Worm (Caenorhabditis elegans) whole organism, early embryonic: ENCODE results near the gene clec-180.

Experiments used
- B0310.2 ChIP-seq: sonication (generic microtip); optimal IDR thresholded peaks from 2 replicates; lab custom pipeline; 2016; ENCODE audit warnings: mild to moderate bottlenecking, missing genetic modification characterization, missing compliant biosample characterization
- F13C5.2 ChIP-seq: sonication (generic microtip); optimal IDR thresholded peaks from 2 replicates; lab custom pipeline; 2017; ENCODE audit warnings: mild to moderate bottlenecking, missing genetic modification characterization, inconsistent platforms, missing compliant biosample characterization
- aly-1 ChIP-seq: sonication (generic microtip); optimal IDR thresholded peaks from 2 replicates; lab custom pipeline; 2016; ENCODE audit warnings: missing genetic modification characterization, missing compliant biosample characterization
- ama-1 ChIP-seq: fragments of 150-350 bp; optimal IDR thresholded peaks from 2 replicates; lab custom pipeline; 2014
- ceh-13 ChIP-seq: fragments of 200-800 bp; sonication (Bioruptor generic); optimal IDR thresholded peaks from 2 replicates; lab custom pipeline; 2018; ENCODE audit warnings: mild to moderate bottlenecking, missing genetic modification characterization, missing compliant biosample characterization
- ceh-36 ChIP-seq: sonication (generic microtip); optimal IDR thresholded peaks from 2 replicates; lab custom pipeline; 2016; ENCODE audit warnings: missing genetic modification characterization, inconsistent platforms, missing compliant biosample characterization
- ets-7 ChIP-seq: sonication (generic microtip); optimal IDR thresholded peaks from 2 replicates; lab custom pipeline; 2016; ENCODE audit warnings: missing genotype, missing genetic modification characterization, missing compliant biosample characterization
- flt-1 ChIP-seq: fragments of 200-800 bp; sonication (Bioruptor generic); IDR thresholded peaks from 2 replicates; pipeline ENCODE4 v1.3.6; 2022; ENCODE audit warnings: missing genetic modification characterization, missing compliant biosample characterization
- hmbx-1 ChIP-seq: sonication (generic microtip); optimal IDR thresholded peaks from 2 replicates; lab custom pipeline; 2016; ENCODE audit warnings: mild to moderate bottlenecking, missing genetic modification characterization, missing compliant biosample characterization
- hmg-4 ChIP-seq: fragments of 200-800 bp; sonication (Bioruptor generic); optimal IDR thresholded peaks from 2 replicates; lab custom pipeline; 2018; ENCODE audit warnings: mild to moderate bottlenecking, missing genetic modification characterization, missing compliant biosample characterization
- hnd-1 ChIP-seq: sonication (generic microtip); optimal IDR thresholded peaks from 2 replicates; lab custom pipeline; 2016; ENCODE audit warnings: missing genetic modification characterization, missing compliant biosample characterization
- pes-1 ChIP-seq: fragments of 200-800 bp; sonication (Bioruptor generic); IDR thresholded peaks from 2 replicates; pipeline ENCODE4 v1.3.6; 2022; ENCODE audit warnings: missing genetic modification reagents, missing genetic modification characterization, missing compliant biosample characterization
- scrt-1 ChIP-seq: fragments of 200-800 bp; sonication (Bioruptor generic); IDR thresholded peaks from 2 replicates; pipeline ENCODE4 v1.3.6; 2022; ENCODE audit warnings: missing genetic modification characterization, missing compliant biosample characterization
- sea-1 ChIP-seq: fragments of 200-800 bp; sonication (Bioruptor generic); conservative IDR thresholded peaks from 2 replicates; pipeline ENCODE4 v1.3.6; 2022; ENCODE audit warnings: missing genetic modification characterization, missing compliant biosample characterization
- tbx-11 ChIP-seq: fragments of 200-800 bp; sonication (Bioruptor generic); IDR thresholded peaks from 2 replicates; pipeline ENCODE4 v1.3.6; 2022; ENCODE audit warnings: missing genetic modification characterization, missing compliant biosample characterization
- tbx-37 ChIP-seq: fragments of 200-800 bp; sonication (Bioruptor generic); conservative IDR thresholded peaks from 2 replicates; pipeline ENCODE4 v1.3.6; 2022; ENCODE audit warnings: missing genetic modification reagents, missing genetic modification characterization, missing compliant biosample characterization
- tra-4 ChIP-seq: sonication (generic microtip); optimal IDR thresholded peaks from 2 replicates; lab custom pipeline; 2017; ENCODE audit warnings: missing genetic modification characterization, missing compliant biosample characterization

Gene clec-180

DNA sequence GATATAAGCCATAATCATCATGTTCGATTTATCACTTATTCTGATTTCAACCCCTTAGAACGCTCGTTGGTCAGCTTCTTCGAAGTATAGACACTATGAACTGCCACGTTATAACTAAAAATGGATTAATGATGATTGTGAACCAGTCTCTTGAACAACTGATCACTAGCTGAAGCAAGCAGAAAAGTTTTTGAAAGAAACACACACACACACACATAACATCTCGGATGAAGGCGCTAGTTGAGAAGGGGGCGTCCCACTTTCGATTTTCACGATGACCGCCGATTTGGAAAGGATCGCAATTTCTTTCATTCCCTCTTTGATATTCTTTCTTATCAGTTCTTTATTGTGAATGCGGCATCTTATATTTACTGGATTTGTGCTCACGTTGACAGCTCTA lies at the start of gene clec-180:
clec-180 (plus strand) TSS at position 301 of the 400 bp plus-strand sequence.
- TF ChIP-seq F13C5.2, result no peak
- no peak for TF ChIP-seq tbx-11 (GFP tag; lab: Robert Waterston, UW)
- TF ChIP-seq hnd-1, result no peak
- no peak for TF ChIP-seq ceh-13
- TF ChIP-seq hmbx-1 (tag; lab: Kevin White, UChicago), result no peak
- TF ChIP-seq sea-1 (GFP tag; lab: Robert Waterston, UW), result no peak

DNA sequence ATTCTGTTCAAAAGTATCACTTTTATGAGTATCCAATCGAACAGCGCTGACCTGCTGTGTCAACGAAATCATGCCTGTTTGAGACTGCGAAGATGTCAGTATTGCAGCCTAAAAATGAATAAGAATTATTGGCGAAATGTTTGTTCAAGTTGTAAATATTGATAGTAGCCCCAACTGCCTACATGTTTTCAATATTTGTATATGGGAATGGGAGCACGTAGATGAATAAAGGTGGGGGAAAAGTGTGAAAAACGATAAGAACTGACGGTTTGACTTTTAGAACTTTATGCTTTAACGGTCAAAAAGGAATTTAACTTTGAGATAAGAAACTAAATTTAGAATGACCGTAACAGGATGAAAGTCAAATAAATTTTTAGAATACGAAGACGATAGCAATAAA lies 48.4 kb upstream of the clec-180 start:
- TF ChIP-seq ceh-13 (no peak), hnd-1 (no peak), aly-1 (tag; lab: Kevin White, UChicago) (no peak), B0310.2 (tag; lab: Kevin White, UChicago) (no peak), ets-7 (tag; lab: Kevin White, UChicago) (no peak), flt-1 (no peak), hmbx-1 (tag; lab: Kevin White, UChicago) (no peak), pes-1 (GFP tag; lab: Robert Waterston, UW) (no peak), tbx-11 (GFP tag; lab: Robert Waterston, UW) (no peak), ceh-36 (no peak), hmg-4 (GFP tag; lab: Kevin White, UChicago) (no peak), tbx-37 (GFP tag; lab: Robert Waterston, UW) (no peak), F13C5.2 (no peak), ama-1 (lab: Kevin White, UChicago) (no peak), tra-4 (tag; lab: Kevin White, UChicago) (no peak)

DNA sequence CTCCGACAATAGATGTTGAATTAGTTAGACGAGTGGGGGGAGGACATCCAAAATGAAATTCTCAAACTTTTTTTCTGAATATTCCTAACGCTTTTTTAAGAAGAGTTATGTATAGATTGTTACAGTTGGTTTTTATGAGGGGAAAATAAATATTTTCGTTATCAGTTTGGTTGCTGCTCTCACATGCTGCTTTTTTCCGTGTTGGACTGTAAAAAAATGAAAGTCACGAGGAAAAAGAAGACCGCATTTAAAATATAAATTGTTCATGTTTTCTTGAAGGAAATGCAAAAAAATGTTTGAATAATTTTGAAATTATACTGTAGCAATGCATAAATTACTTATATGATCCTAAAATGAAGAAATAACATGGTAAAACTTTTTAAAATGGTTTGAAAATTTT lies 47.9 kb upstream of the clec-180 start:
- TF ChIP-seq hnd-1, result no peak
- no peak for TF ChIP-seq tbx-37 (GFP tag; lab: Robert Waterston, UW)
- TF ChIP-seq aly-1 (tag; lab: Kevin White, UChicago), result no peak
- no peak for TF ChIP-seq ets-7 (tag; lab: Kevin White, UChicago)
- no peak for TF ChIP-seq tra-4 (tag; lab: Kevin White, UChicago)
- TF ChIP-seq hmg-4 (GFP tag; lab: Kevin White, UChicago), result no peak
- TF ChIP-seq tbx-11 (GFP tag; lab: Robert Waterston, UW), result no peak
- no peak for TF ChIP-seq flt-1
- no peak for TF ChIP-seq hmbx-1 (tag; lab: Kevin White, UChicago)
- TF ChIP-seq ama-1 (lab: Kevin White, UChicago), result no peak
- no peak for TF ChIP-seq B0310.2 (tag; lab: Kevin White, UChicago)
- no peak for TF ChIP-seq ceh-13
- TF ChIP-seq sea-1 (GFP tag; lab: Robert Waterston, UW), result no peak
- TF ChIP-seq ceh-36, result no peak
- TF ChIP-seq scrt-1, result no peak
- no peak for TF ChIP-seq F13C5.2
- no peak for TF ChIP-seq pes-1 (GFP tag; lab: Robert Waterston, UW)

DNA sequence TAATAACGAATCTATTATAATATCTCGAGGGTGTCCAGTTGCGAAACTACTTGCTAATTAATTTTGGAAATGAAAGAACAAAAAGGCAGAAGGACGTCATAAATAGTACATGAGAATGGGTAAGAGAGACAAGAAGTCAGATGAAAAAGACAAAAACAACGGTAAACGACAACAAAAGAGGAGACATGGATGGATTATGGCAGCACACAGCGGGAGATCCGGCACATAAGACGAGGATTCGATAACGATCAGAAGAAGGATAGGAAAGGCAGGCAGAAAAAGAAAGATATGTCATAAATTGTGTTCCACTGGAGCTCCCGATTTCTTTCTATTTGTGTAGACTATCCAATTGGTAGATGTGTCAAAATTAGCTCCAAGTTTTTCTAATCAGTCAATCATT lies 47.1 kb upstream of the clec-180 start:
- TF ChIP-seq tbx-11 (GFP tag; lab: Robert Waterston, UW) (no peak), flt-1 (no peak), scrt-1 (no peak), F13C5.2 (no peak), ets-7 (tag; lab: Kevin White, UChicago) (no peak), hnd-1 (no peak), aly-1 (tag; lab: Kevin White, UChicago) (no peak), ceh-13 (no peak), tbx-37 (GFP tag; lab: Robert Waterston, UW) (no peak), pes-1 (GFP tag; lab: Robert Waterston, UW) (no peak), B0310.2 (tag; lab: Kevin White, UChicago) (no peak), hmbx-1 (tag; lab: Kevin White, UChicago) (no peak), ama-1 (lab: Kevin White, UChicago) (no peak), hmg-4 (GFP tag; lab: Kevin White, UChicago) (no peak), tra-4 (tag; lab: Kevin White, UChicago) (no peak), ceh-36 (no peak), sea-1 (GFP tag; lab: Robert Waterston, UW) (no peak)

DNA sequence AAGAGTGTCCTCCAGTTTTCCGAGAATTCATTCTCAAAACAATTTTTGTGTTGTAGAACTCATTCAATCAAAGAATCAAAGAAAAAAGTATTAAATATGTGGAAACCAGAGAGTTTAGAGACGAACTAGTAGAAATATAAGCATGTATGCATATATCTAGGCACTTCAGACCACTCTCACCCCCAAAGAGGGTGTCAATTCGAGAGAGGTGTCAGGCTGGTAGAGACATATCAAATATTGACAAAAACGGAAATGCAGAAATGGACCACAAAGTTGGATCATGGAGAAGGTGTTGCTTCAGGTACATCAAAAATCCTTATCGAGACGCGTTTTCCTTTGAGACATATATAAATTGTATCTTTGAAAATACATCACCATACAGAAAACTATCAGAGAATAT lies 44.9 kb upstream of the clec-180 start:
- TF ChIP-seq pes-1 (GFP tag; lab: Robert Waterston, UW) (no peak), B0310.2 (tag; lab: Kevin White, UChicago) (no peak)

DNA sequence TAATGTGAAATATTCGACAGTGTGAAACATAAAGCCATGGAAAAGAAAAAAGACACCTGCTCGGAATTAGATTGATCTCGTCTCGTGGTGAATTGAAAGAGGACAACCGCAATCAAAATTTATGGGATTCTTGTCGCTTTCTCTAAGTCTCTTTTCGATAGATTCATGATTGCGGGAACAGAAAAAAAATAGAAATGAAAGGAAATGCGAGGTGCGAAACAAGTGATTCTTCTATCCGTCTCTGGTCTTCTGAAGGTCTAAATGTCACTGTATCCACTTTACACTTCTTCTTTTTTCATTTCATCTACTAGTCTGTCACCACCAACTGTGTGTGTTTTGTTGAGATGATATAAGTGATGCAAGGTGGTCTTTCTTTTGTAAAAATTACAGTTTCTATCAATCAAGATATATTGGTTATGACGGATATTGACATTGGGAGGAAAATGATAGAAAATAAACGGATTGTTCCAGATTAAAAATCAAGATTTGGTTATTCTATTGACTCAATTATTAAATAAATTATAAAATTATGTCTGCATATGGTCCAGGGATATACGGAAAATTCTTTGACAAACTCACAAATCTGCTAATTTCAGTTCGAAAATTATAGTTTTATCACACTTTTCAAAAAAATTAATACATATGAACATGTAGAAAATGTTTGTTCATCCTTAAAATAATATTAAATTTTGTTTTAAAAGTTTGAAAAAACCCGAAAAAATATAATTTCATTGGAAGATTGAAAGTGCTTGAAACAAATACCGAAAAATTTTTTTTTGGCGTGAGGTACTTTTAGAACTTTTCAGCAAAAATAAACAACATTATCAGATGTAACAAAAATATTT lies 38.2 kb upstream of the clec-180 start:
- TF ChIP-seq ceh-13, result no peak
- TF ChIP-seq pes-1 (GFP tag; lab: Robert Waterston, UW), result no peak
- TF ChIP-seq ceh-36, result no peak
- TF ChIP-seq ama-1 (lab: Kevin White, UChicago), result no peak
- no peak for TF ChIP-seq B0310.2 (tag; lab: Kevin White, UChicago)
- no peak for TF ChIP-seq scrt-1
- TF ChIP-seq tra-4 (tag; lab: Kevin White, UChicago), result no peak
- TF ChIP-seq hmbx-1 (tag; lab: Kevin White, UChicago), result no peak
- no peak for TF ChIP-seq sea-1 (GFP tag; lab: Robert Waterston, UW)
- no peak for TF ChIP-seq flt-1
- no peak for TF ChIP-seq tbx-37 (GFP tag; lab: Robert Waterston, UW)
- TF ChIP-seq aly-1 (tag; lab: Kevin White, UChicago), result no peak

DNA sequence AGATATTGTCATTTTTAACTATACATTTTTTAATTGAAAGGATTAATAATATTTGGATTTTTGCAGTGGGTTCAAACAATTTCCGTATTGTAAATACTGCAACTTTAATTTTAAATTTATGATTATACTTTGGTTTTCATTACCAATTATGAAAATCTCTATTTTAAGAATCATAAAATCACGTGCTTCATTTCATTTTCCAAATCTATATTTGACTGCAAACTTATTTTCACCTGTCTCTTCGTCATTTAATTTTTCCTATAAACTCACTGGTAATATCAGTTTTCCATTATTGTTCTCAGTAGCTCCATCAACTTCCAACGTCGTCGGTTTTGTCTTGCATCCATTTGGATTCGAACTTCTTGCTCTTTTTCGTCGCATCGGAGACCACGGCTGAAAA lies 36.3 kb upstream of the clec-180 start, which contains the start of gene R05G6.1:
R05G6.1 (plus strand) TSS at position 301 of the 400 bp plus-strand sequence.
- TF ChIP-seq hnd-1, result no peak
- TF ChIP-seq tra-4 (tag; lab: Kevin White, UChicago), result no peak
- TF ChIP-seq scrt-1, result no peak
- no peak for TF ChIP-seq pes-1 (GFP tag; lab: Robert Waterston, UW)
- TF ChIP-seq hmg-4 (GFP tag; lab: Kevin White, UChicago), result no peak
- no peak for TF ChIP-seq hmbx-1 (tag; lab: Kevin White, UChicago)
- TF ChIP-seq B0310.2 (tag; lab: Kevin White, UChicago), result no peak
- no peak for TF ChIP-seq aly-1 (tag; lab: Kevin White, UChicago)
- no peak for TF ChIP-seq ama-1 (lab: Kevin White, UChicago)
- TF ChIP-seq ceh-13, result no peak
- TF ChIP-seq ceh-36, result no peak
- no peak for TF ChIP-seq sea-1 (GFP tag; lab: Robert Waterston, UW)
- no peak for TF ChIP-seq tbx-11 (GFP tag; lab: Robert Waterston, UW)
- TF ChIP-seq tbx-37 (GFP tag; lab: Robert Waterston, UW), result no peak
- TF ChIP-seq F13C5.2, result no peak
- TF ChIP-seq ets-7 (tag; lab: Kevin White, UChicago), result no peak
- TF ChIP-seq flt-1, result no peak
